Worm (Caenorhabditis elegans) whole organism, early embryonic: ENCODE measurements around the gene wdr-60.

Experiments
- B0310.2 ChIP-seq: sonication (generic microtip); optimal IDR thresholded peaks from 2 replicates; lab custom pipeline; 2016; ENCODE audit warnings: mild to moderate bottlenecking, missing genetic modification characterization, missing compliant biosample characterization
- F13C5.2 ChIP-seq: sonication (generic microtip); optimal IDR thresholded peaks from 2 replicates; lab custom pipeline; 2017; ENCODE audit warnings: mild to moderate bottlenecking, missing genetic modification characterization, inconsistent platforms, missing compliant biosample characterization
- aly-1 ChIP-seq: sonication (generic microtip); optimal IDR thresholded peaks from 2 replicates; lab custom pipeline; 2016; ENCODE audit warnings: missing genetic modification characterization, missing compliant biosample characterization
- ama-1 ChIP-seq: fragments of 150-350 bp; optimal IDR thresholded peaks from 2 replicates; lab custom pipeline; 2014
- ceh-13 ChIP-seq: fragments of 200-800 bp; sonication (Bioruptor generic); optimal IDR thresholded peaks from 2 replicates; lab custom pipeline; 2018; ENCODE audit warnings: mild to moderate bottlenecking, missing genetic modification characterization, missing compliant biosample characterization
- ceh-36 ChIP-seq: sonication (generic microtip); optimal IDR thresholded peaks from 2 replicates; lab custom pipeline; 2016; ENCODE audit warnings: missing genetic modification characterization, inconsistent platforms, missing compliant biosample characterization
- ets-7 ChIP-seq: sonication (generic microtip); optimal IDR thresholded peaks from 2 replicates; lab custom pipeline; 2016; ENCODE audit warnings: missing genotype, missing genetic modification characterization, missing compliant biosample characterization
- flt-1 ChIP-seq: fragments of 200-800 bp; sonication (Bioruptor generic); IDR thresholded peaks from 2 replicates; pipeline ENCODE4 v1.3.6; 2022; ENCODE audit warnings: missing genetic modification characterization, missing compliant biosample characterization
- hmbx-1 ChIP-seq: sonication (generic microtip); optimal IDR thresholded peaks from 2 replicates; lab custom pipeline; 2016; ENCODE audit warnings: mild to moderate bottlenecking, missing genetic modification characterization, missing compliant biosample characterization
- hmg-4 ChIP-seq: fragments of 200-800 bp; sonication (Bioruptor generic); optimal IDR thresholded peaks from 2 replicates; lab custom pipeline; 2018; ENCODE audit warnings: mild to moderate bottlenecking, missing genetic modification characterization, missing compliant biosample characterization
- hnd-1 ChIP-seq: sonication (generic microtip); optimal IDR thresholded peaks from 2 replicates; lab custom pipeline; 2016; ENCODE audit warnings: missing genetic modification characterization, missing compliant biosample characterization
- pes-1 ChIP-seq: fragments of 200-800 bp; sonication (Bioruptor generic); IDR thresholded peaks from 2 replicates; pipeline ENCODE4 v1.3.6; 2022; ENCODE audit warnings: missing genetic modification reagents, missing genetic modification characterization, missing compliant biosample characterization
- scrt-1 ChIP-seq: fragments of 200-800 bp; sonication (Bioruptor generic); IDR thresholded peaks from 2 replicates; pipeline ENCODE4 v1.3.6; 2022; ENCODE audit warnings: missing genetic modification characterization, missing compliant biosample characterization
- sea-1 ChIP-seq: fragments of 200-800 bp; sonication (Bioruptor generic); conservative IDR thresholded peaks from 2 replicates; pipeline ENCODE4 v1.3.6; 2022; ENCODE audit warnings: missing genetic modification characterization, missing compliant biosample characterization
- tbx-11 ChIP-seq: fragments of 200-800 bp; sonication (Bioruptor generic); IDR thresholded peaks from 2 replicates; pipeline ENCODE4 v1.3.6; 2022; ENCODE audit warnings: missing genetic modification characterization, missing compliant biosample characterization
- tbx-37 ChIP-seq: fragments of 200-800 bp; sonication (Bioruptor generic); conservative IDR thresholded peaks from 2 replicates; pipeline ENCODE4 v1.3.6; 2022; ENCODE audit warnings: missing genetic modification reagents, missing genetic modification characterization, missing compliant biosample characterization
- tra-4 ChIP-seq: sonication (generic microtip); optimal IDR thresholded peaks from 2 replicates; lab custom pipeline; 2017; ENCODE audit warnings: missing genetic modification characterization, missing compliant biosample characterization

The wdr-60 gene

ce11 chrIII:4986790-4987259 lies at the start of gene wdr-60, which contains the start of gene C27F2.10:
TSS of gene wdr-60 (plus strand) at chrIII:4987209.
TSS of gene C27F2.10 (minus strand) at chrIII:4986898.
- TF ChIP-seq tbx-37 (peak; percentile 58), flt-1 (GFP tag; lab: Robert Waterston, UW) (no peak), ets-7 (tag; lab: Kevin White, UChicago) (no peak)

ce11 chrIII:4939267-4939666 lies 47.7 kb upstream of the wdr-60 start, which contains the start of gene rpb-2:
TSS of gene rpb-2 (plus strand) at chrIII:4939567.
- no peak for TF ChIP-seq flt-1 (GFP tag; lab: Robert Waterston, UW)
- no peak for TF ChIP-seq ceh-36 (tag; lab: Kevin White, UChicago)
- TF ChIP-seq sea-1 (GFP tag; lab: Robert Waterston, UW), result no peak
- TF ChIP-seq F13C5.2, result no peak
- no peak for TF ChIP-seq hmbx-1 (tag; lab: Kevin White, UChicago)
- TF ChIP-seq scrt-1 (GFP tag; lab: Robert Waterston, UW), result no peak
- no peak for TF ChIP-seq ceh-13
- TF ChIP-seq pes-1 (GFP tag; lab: Robert Waterston, UW), result no peak
- TF ChIP-seq tra-4, result no peak
- no peak for TF ChIP-seq ama-1 (lab: Kevin White, UChicago)
- no peak for TF ChIP-seq tbx-11 (GFP tag; lab: Robert Waterston, UW)
- no peak for TF ChIP-seq hmg-4 (GFP tag; lab: Kevin White, UChicago)
- TF ChIP-seq B0310.2 (tag; lab: Kevin White, UChicago), result no peak
- no peak for TF ChIP-seq ets-7 (tag; lab: Kevin White, UChicago)

DNA sequence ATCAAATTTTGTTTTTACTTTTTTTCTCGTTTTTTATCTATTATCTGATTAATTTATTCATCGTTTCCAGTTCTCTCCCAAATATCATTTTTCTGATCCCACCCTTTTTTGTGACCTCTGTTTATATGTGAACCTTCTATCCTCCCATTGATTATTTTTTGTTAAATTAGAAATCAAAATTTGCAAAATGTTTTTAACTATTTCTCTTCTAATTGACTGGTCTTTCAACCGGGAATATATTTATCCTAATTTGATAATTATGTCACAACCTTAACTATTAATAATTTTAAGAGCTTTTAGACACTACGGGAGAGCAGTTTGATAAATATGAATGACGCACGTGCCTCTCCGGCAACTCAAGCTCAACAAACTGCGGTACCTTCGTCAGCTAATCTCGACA lies 42.8 kb upstream of the wdr-60 start, which contains the start of gene ntl-9:
TSS of gene ntl-9 (plus strand) at position 301 of the 400 bp plus-strand sequence.
- TF ChIP-seq pes-1 (GFP tag; lab: Robert Waterston, UW) (no peak), B0310.2 (tag; lab: Kevin White, UChicago) (no peak), tra-4 (no peak), ets-7 (tag; lab: Kevin White, UChicago) (no peak), F13C5.2 (no peak), ceh-36 (tag; lab: Kevin White, UChicago) (no peak)

DNA sequence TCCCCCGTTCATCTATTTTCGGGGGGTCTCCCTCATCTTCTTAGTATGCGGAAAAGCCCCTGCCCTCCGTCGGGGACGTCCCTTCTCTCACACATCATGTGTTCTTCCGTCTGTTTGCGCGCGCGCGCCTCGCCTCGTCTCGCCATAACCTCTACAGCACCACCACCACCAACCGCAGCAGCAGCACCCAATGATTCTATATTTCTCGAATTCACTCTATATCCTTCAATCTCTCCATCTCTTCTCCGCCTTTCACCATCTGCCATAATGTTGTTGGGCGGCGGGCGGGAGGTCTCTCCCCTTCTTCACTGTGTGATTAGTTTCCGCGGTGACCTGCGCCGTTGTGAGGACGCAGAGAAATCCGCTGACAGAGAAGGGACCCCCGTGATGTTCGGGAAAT lies 39.7 kb upstream of the wdr-60 start:
- TF ChIP-seq hnd-1 (tag; lab: Kevin White, UChicago), result peak; percentile 12
- TF ChIP-seq B0310.2 (tag; lab: Kevin White, UChicago), result peak; percentile 10
- TF ChIP-seq aly-1 (tag; lab: Kevin White, UChicago), result peak; percentile 7
- peak; percentile 40 for TF ChIP-seq ceh-36 (tag; lab: Kevin White, UChicago)
- peak; percentile 54 for TF ChIP-seq ets-7 (tag; lab: Kevin White, UChicago)
- TF ChIP-seq pes-1 (GFP tag; lab: Robert Waterston, UW), result peak; percentile 42; the same call in 1 of the 2 replicates
- no peak; the same call in 1 of the 2 replicates for TF ChIP-seq flt-1 (GFP tag; lab: Robert Waterston, UW)
- TF ChIP-seq hmg-4 (GFP tag; lab: Kevin White, UChicago), result peak; percentile 79
- no peak for TF ChIP-seq sea-1 (GFP tag; lab: Robert Waterston, UW)
- peak; percentile 58 for TF ChIP-seq F13C5.2
- TF ChIP-seq ama-1 (lab: Kevin White, UChicago), result no peak
- no peak for TF ChIP-seq tbx-11 (GFP tag; lab: Robert Waterston, UW)
- 0 out of 2 replicates have a peak, but pooled peaks have one; percentile 63 for TF ChIP-seq scrt-1 (GFP tag; lab: Robert Waterston, UW)

DNA sequence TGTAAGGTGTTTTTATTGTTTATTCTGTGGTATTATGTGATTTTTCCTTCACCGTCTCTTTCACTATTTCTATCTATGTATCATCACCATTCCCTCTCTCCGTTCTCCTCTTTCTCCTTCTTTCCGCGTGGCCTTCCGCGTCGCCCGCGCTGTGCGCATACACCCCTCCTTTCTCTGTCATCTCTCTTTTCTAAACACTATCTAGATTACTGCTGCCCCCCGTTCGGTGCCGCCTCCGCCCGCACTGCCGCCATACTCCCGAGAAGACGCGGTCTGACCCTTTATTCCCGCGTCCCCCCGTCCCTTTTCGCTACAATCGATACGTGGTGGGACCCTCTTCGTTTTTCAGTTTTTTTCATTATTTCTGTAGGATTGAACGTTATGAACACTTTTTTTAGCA lies 38.4 kb upstream of the wdr-60 start:
- no peak for TF ChIP-seq tra-4
- TF ChIP-seq ama-1 (lab: Kevin White, UChicago), result no peak
- TF ChIP-seq sea-1 (GFP tag; lab: Robert Waterston, UW), result 0 out of 2 replicates have a peak, but pooled peaks have one; percentile 25
- TF ChIP-seq aly-1 (tag; lab: Kevin White, UChicago), result peak; percentile 57
- TF ChIP-seq tbx-37, result no peak
- no peak for TF ChIP-seq tbx-11 (GFP tag; lab: Robert Waterston, UW)
- TF ChIP-seq flt-1 (GFP tag; lab: Robert Waterston, UW), result 0 out of 2 replicates have a peak, but pooled peaks have one; percentile 6
- no peak for TF ChIP-seq ceh-36 (tag; lab: Kevin White, UChicago)
- no peak for TF ChIP-seq hnd-1 (tag; lab: Kevin White, UChicago)
- TF ChIP-seq B0310.2 (tag; lab: Kevin White, UChicago), result peak; percentile 21
- peak; percentile 28 for TF ChIP-seq F13C5.2
- TF ChIP-seq hmg-4 (GFP tag; lab: Kevin White, UChicago), result peak; percentile 71
- no peak for TF ChIP-seq ets-7 (tag; lab: Kevin White, UChicago)
- TF ChIP-seq ceh-13, result no peak
- TF ChIP-seq pes-1 (GFP tag; lab: Robert Waterston, UW), result no peak
- TF ChIP-seq hmbx-1 (tag; lab: Kevin White, UChicago), result no peak
- no peak for TF ChIP-seq scrt-1 (GFP tag; lab: Robert Waterston, UW)

- no peak for TF ChIP-seq hmbx-1 (tag; lab: Kevin White, UChicago)
- TF ChIP-seq tbx-11 (GFP tag; lab: Robert Waterston, UW), result no peak
- TF ChIP-seq sea-1 (GFP tag; lab: Robert Waterston, UW), result no peak
- TF ChIP-seq aly-1 (tag; lab: Kevin White, UChicago), result no peak
- no peak for TF ChIP-seq ama-1 (lab: Kevin White, UChicago)
- TF ChIP-seq flt-1 (GFP tag; lab: Robert Waterston, UW), result no peak
- no peak for TF ChIP-seq ceh-36 (tag; lab: Kevin White, UChicago)
- TF ChIP-seq hmg-4 (GFP tag; lab: Kevin White, UChicago), result no peak
- no peak for TF ChIP-seq hnd-1 (tag; lab: Kevin White, UChicago)
- TF ChIP-seq scrt-1 (GFP tag; lab: Robert Waterston, UW), result no peak
These were observed 36.7 kb upstream of the wdr-60 start for ce11 chrIII:4950345-4950744.

ce11 chrIII:4951210-4951609 lies 35.8 kb upstream of the wdr-60 start:
- TF ChIP-seq F13C5.2 (no peak), hmbx-1 (tag; lab: Kevin White, UChicago) (no peak)
